Fruit fly (Drosophila melanogaster) whole organism, embryonic: ENCODE data around the gene hop.

Experiments used
- Abd-B ChIP-seq: fragments of 200-800 bp; sonication (Bioruptor generic); optimal IDR thresholded peaks from 2 replicates; lab custom pipeline; 2018; ENCODE audit warnings: missing biosample characterization, mild to moderate bottlenecking, missing genetic modification characterization, moderate library complexity
- Ada2b ChIP-seq: fragments of 200-800 bp; sonication (Bioruptor generic); IDR thresholded peaks from 2 replicates; pipeline ENCODE4 v1.3.6; 2022; ENCODE audit warnings: missing biosample characterization, missing genetic modification characterization
- Asciz ChIP-seq: fragments of 200-800 bp; sonication (Bioruptor generic); optimal IDR thresholded peaks from 2 replicates; lab custom pipeline; 2017; ENCODE audit warnings: missing biosample characterization, mild to moderate bottlenecking, missing genetic modification characterization, missing genetic modification reagents
- BEAF-32 ChIP-seq: fragments of 200-800 bp; sonication (Bioruptor generic); optimal IDR thresholded peaks from 3 replicates; lab custom pipeline; 2017; ENCODE audit warnings: missing biosample characterization, missing genetic modification characterization, mild to moderate bottlenecking, moderate library complexity, missing genetic modification reagents
- BtbVII ChIP-seq: fragments of 200-800 bp; sonication (Bioruptor generic); optimal IDR thresholded peaks from 3 replicates; lab custom pipeline; 2017; ENCODE audit warnings: missing biosample characterization, mild to moderate bottlenecking, missing genetic modification characterization
- Bteb2 ChIP-seq: fragments of 200-800 bp; sonication (Bioruptor generic); optimal IDR thresholded peaks from 2 replicates; lab custom pipeline; 2016; ENCODE audit warnings: missing biosample characterization, missing genetic modification characterization
- CG1024 ChIP-seq: fragments of 200-800 bp; sonication (Bioruptor generic); IDR thresholded peaks from 2 replicates; pipeline ENCODE4 v1.3.6; 2022; ENCODE audit warnings: missing biosample characterization, missing genetic modification characterization
- CG10274 ChIP-seq: fragments of 200-800 bp; sonication (Bioruptor generic); optimal IDR thresholded peaks from 3 replicates; lab custom pipeline; 2017; ENCODE audit warnings: missing biosample characterization, mild to moderate bottlenecking, missing genetic modification characterization
- CG10431 ChIP-seq: fragments of 200-800 bp; sonication (Bioruptor generic); optimal IDR thresholded peaks from 3 replicates; lab custom pipeline; 2018; ENCODE audit warnings: missing biosample characterization, mild to moderate bottlenecking, missing genetic modification characterization
- CG12071 ChIP-seq: fragments of 200-800 bp; sonication (Bioruptor generic); optimal IDR thresholded peaks from 3 replicates; lab custom pipeline; 2018; ENCODE audit warnings: missing biosample characterization, mild to moderate bottlenecking, missing genetic modification characterization
- CG12391 ChIP-seq: fragments of 200-800 bp; sonication (Bioruptor generic); optimal IDR thresholded peaks from 3 replicates; lab custom pipeline; 2018; ENCODE audit warnings: missing biosample characterization, mild to moderate bottlenecking, missing genetic modification characterization, moderate library complexity
- CG14860 ChIP-seq: fragments of 200-800 bp; sonication (Bioruptor generic); IDR thresholded peaks from 3 replicates; pipeline ENCODE4 v1.3.6; 2022; ENCODE audit warnings: missing biosample characterization, missing genetic modification characterization; ENCODE audit not compliant: partially characterized antibody
- CG14965 ChIP-seq: fragments of 200-800 bp; sonication (Bioruptor generic); optimal IDR thresholded peaks from 2 replicates; lab custom pipeline; 2016; ENCODE audit warnings: missing biosample characterization, missing genetic modification characterization, borderline replicate concordance
- CG15011 ChIP-seq: fragments of 200-800 bp; sonication (Bioruptor generic); optimal IDR thresholded peaks from 3 replicates; lab custom pipeline; 2018; ENCODE audit warnings: missing biosample characterization, mild to moderate bottlenecking, missing genetic modification characterization
- CG15073 ChIP-seq: fragments of 200-800 bp; sonication (Bioruptor generic); optimal IDR thresholded peaks from 2 replicates; lab custom pipeline; 2016; ENCODE audit warnings: missing biosample characterization, missing genetic modification characterization
- CG15696 ChIP-seq: fragments of 200-800 bp; sonication (Bioruptor generic); optimal IDR thresholded peaks from 2 replicates; lab custom pipeline; 2019; ENCODE audit warnings: missing biosample characterization, mild to moderate bottlenecking, missing genetic modification characterization, moderate library complexity
- CG18011 ChIP-seq: fragments of 200-800 bp; sonication (Bioruptor generic); optimal IDR thresholded peaks from 2 replicates; lab custom pipeline; 2017; ENCODE audit warnings: missing biosample characterization, missing genetic modification characterization, mild to moderate bottlenecking, moderate library complexity, missing genotype
- CG4328 ChIP-seq: fragments of 200-800 bp; sonication (Bioruptor generic); optimal IDR thresholded peaks from 3 replicates; lab custom pipeline; 2017; ENCODE audit warnings: missing biosample characterization, missing genetic modification reagents, missing genetic modification characterization
- CG4360 ChIP-seq: fragments of 200-800 bp; sonication (Bioruptor generic); IDR thresholded peaks from 2 replicates; pipeline ENCODE4 v1.3.6; 2022; ENCODE audit warnings: missing biosample characterization, missing genetic modification characterization
- CG4617 ChIP-seq: fragments of 200-800 bp; sonication (Bioruptor generic); optimal IDR thresholded peaks from 3 replicates; lab custom pipeline; 2016; ENCODE audit warnings: missing biosample characterization, missing genetic modification characterization, borderline replicate concordance
- CG6175 ChIP-seq: fragments of 200-800 bp; sonication (Bioruptor generic); IDR thresholded peaks from 3 replicates; pipeline ENCODE4 v1.3.6; 2022; ENCODE audit warnings: missing biosample characterization, missing genetic modification characterization
- CG6272 ChIP-seq: fragments of 200-800 bp; sonication (Bioruptor generic); IDR thresholded peaks from 2 replicates; pipeline ENCODE4 v1.3.6; 2022; ENCODE audit warnings: missing biosample characterization, missing genetic modification characterization
- CG6654 ChIP-seq: fragments of 200-800 bp; sonication (Bioruptor generic); optimal IDR thresholded peaks from 2 replicates; lab custom pipeline; 2017; ENCODE audit warnings: missing biosample characterization, mild to moderate bottlenecking, missing genetic modification characterization
- CG7987 ChIP-seq: fragments of 200-800 bp; sonication (Bioruptor generic); optimal IDR thresholded peaks from 2 replicates; lab custom pipeline; 2018; ENCODE audit warnings: missing biosample characterization, mild to moderate bottlenecking, missing genetic modification characterization, moderate library complexity
- CrebB ChIP-seq: fragments of 200-800 bp; sonication (Bioruptor generic); optimal IDR thresholded peaks from 3 replicates; lab custom pipeline; 2018; ENCODE audit warnings: missing biosample characterization, mild to moderate bottlenecking, missing genetic modification characterization
- Doc3 ChIP-seq: fragments of 200-800 bp; sonication (Bioruptor generic); IDR thresholded peaks from 3 replicates; pipeline ENCODE4 v1.3.6; 2022; ENCODE audit warnings: missing biosample characterization, missing genetic modification characterization; ENCODE audit not compliant: partially characterized antibody
- E2f2 ChIP-seq: fragments of 200-800 bp; sonication (Bioruptor generic); IDR thresholded peaks from 2 replicates; pipeline ENCODE4 v1.3.6; 2022; ENCODE audit warnings: missing biosample characterization, missing genetic modification characterization
- HmgD ChIP-seq: fragments of 200-800 bp; sonication (Bioruptor generic); optimal IDR thresholded peaks from 3 replicates; lab custom pipeline; 2016; ENCODE audit warnings: missing biosample characterization, missing genetic modification characterization
- HmgZ ChIP-seq: fragments of 200-800 bp; sonication (Bioruptor generic); optimal IDR thresholded peaks from 2 replicates; lab custom pipeline; 2018; ENCODE audit warnings: missing biosample characterization, mild to moderate bottlenecking, missing genetic modification characterization
- Lim3 ChIP-seq: fragments of 200-800 bp; sonication (Bioruptor generic); IDR thresholded peaks from 2 replicates; pipeline ENCODE4 v1.3.6; 2022; ENCODE audit warnings: missing biosample characterization, missing genetic modification characterization
- Mes4 ChIP-seq: fragments of 200-800 bp; sonication (Bioruptor generic); optimal IDR thresholded peaks from 2 replicates; lab custom pipeline; 2016; ENCODE audit warnings: missing biosample characterization, missing genetic modification characterization
- NC2β ChIP-seq: fragments of 200-800 bp; sonication (Bioruptor generic); optimal IDR thresholded peaks from 2 replicates; lab custom pipeline; 2016; ENCODE audit warnings: missing biosample characterization, missing genetic modification characterization
- NfI ChIP-seq: fragments of 200-800 bp; sonication (Bioruptor generic); optimal IDR thresholded peaks from 3 replicates; lab custom pipeline; 2018; ENCODE audit warnings: missing biosample characterization, mild to moderate bottlenecking, missing genetic modification characterization, moderate library complexity
- Rfx ChIP-seq: fragments of 200-800 bp; sonication (Bioruptor generic); IDR thresholded peaks from 2 replicates; pipeline ENCODE4 v1.3.6; 2022; ENCODE audit warnings: missing biosample characterization, missing genetic modification characterization
- Sox100B ChIP-seq: fragments of 200-800 bp; sonication (Bioruptor generic); optimal IDR thresholded peaks from 3 replicates; lab custom pipeline; 2018; ENCODE audit warnings: missing biosample characterization, mild to moderate bottlenecking, missing genetic modification characterization
- Xrp1 ChIP-seq: fragments of 200-800 bp; sonication (Bioruptor generic); IDR thresholded peaks from 2 replicates; pipeline ENCODE4 v1.3.6; 2022; ENCODE audit warnings: missing biosample characterization, missing genetic modification characterization
- ab ChIP-seq: fragments of 200-800 bp; sonication (Bioruptor generic); optimal IDR thresholded peaks from 2 replicates; lab custom pipeline; 2016; ENCODE audit warnings: missing biosample characterization, missing genetic modification characterization
- btn ChIP-seq: fragments of 200-800 bp; sonication (Bioruptor generic); optimal IDR thresholded peaks from 2 replicates; lab custom pipeline; 2016; ENCODE audit warnings: missing biosample characterization, missing genetic modification characterization
- caup ChIP-seq: fragments of 200-800 bp; sonication (Bioruptor generic); optimal IDR thresholded peaks from 3 replicates; lab custom pipeline; 2017; ENCODE audit warnings: missing biosample characterization, mild to moderate bottlenecking, missing genetic modification characterization, moderate library complexity; ENCODE audit not compliant: severe bottlenecking
- dmrt99B ChIP-seq: fragments of 200-800 bp; sonication (Bioruptor generic); optimal IDR thresholded peaks from 2 replicates; lab custom pipeline; 2018; ENCODE audit warnings: missing biosample characterization, mild to moderate bottlenecking, missing genetic modification characterization, moderate library complexity
- fd64A ChIP-seq: fragments of 200-800 bp; sonication (Bioruptor generic); optimal IDR thresholded peaks from 3 replicates; lab custom pipeline; 2018; ENCODE audit warnings: missing biosample characterization, mild to moderate bottlenecking, missing genetic modification characterization
- gcm2 ChIP-seq: fragments of 200-800 bp; sonication (Bioruptor generic); optimal IDR thresholded peaks from 2 replicates; lab custom pipeline; 2016; ENCODE audit warnings: missing biosample characterization, missing genetic modification characterization
- gsb-n ChIP-seq: fragments of 200-800 bp; sonication (Bioruptor generic); optimal IDR thresholded peaks from 3 replicates; lab custom pipeline; 2018; ENCODE audit warnings: missing biosample characterization, mild to moderate bottlenecking, missing genetic modification characterization
- hkb ChIP-seq, 2 experiments: fragments of 200-800 bp in 1 of 2; fragments of >200 bp in 1 of 2; sonication (Bioruptor generic) in 1 of 2; IDR thresholded peaks in 1 of 2; optimal IDR thresholded peaks in 1 of 2; 2 replicates each; pipeline versions ENCODE4 v1.3.6 to Lab custom; 2017 to 2022; ENCODE audit warnings: missing biosample characterization in 1 of 2, missing genetic modification characterization in 1 of 2
- onecut ChIP-seq: fragments of 200-800 bp; sonication (Bioruptor generic); IDR thresholded peaks from 2 replicates; pipeline ENCODE4 v1.3.6; 2022; ENCODE audit warnings: missing biosample characterization, missing genetic modification characterization
- org-1 ChIP-seq: fragments of 200-800 bp; sonication (Bioruptor generic); optimal IDR thresholded peaks from 2 replicates; lab custom pipeline; 2017; ENCODE audit warnings: missing biosample characterization, missing genetic modification characterization
- otp ChIP-seq: fragments of 200-800 bp; sonication (Bioruptor generic); IDR thresholded peaks from 3 replicates; pipeline ENCODE4, ENCODE4 v1.3.6; 2022; ENCODE audit warnings: missing biosample characterization, missing genetic modification characterization
- pnt ChIP-seq: fragments of 200-800 bp; sonication (Bioruptor generic); optimal IDR thresholded peaks from 3 replicates; lab custom pipeline; 2016; ENCODE audit warnings: missing biosample characterization, missing genetic modification characterization

hop gene

DNA sequence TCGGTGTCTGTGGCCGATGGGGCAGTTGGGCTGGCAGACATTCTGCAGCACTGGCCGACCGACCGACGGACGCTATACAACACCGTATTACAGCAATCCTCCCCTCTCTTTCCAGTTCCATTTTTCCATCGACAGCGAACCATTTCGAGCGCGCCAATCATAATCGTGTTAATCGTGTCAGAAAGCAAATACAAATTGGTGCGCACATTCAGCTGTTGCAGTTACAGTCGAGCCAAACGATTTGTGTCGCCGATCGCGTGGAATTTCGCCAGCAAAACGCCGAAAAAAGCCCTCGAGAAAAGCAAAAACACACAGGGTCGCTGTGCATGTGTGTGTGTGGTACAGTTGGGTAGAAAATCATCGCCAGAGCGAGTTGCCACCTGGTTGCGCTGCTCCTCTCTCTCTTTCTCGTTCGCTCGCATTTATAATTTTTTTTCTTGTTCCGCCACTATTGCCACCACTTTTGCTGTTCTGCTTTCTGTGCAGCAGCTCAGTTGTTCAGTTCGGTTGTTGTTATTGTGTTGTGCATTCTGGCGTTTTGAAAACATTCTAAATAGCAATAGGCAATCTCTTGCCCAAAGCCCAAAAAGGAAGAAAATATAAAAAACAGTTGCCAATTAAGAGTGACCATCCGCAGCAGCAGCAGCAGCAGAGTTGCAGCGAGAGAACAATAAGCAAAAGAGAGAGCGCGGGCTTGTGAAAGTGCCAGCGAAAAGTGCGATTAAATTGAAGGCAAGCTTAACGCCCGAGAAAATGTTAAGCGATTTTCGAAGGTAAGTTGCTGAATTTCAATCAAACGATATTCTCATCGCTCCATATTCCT lies 17.2 kb downstream of the hop start, which contains the start of gene CG1737:
Gene CG1737 (plus strand): TSS at position 104 of the 823 bp plus-strand sequence.
- TF ChIP-seq CG1024 (GFP tag; lab: Robert Waterston, UW), result no peak
- TF ChIP-seq HmgD (GFP tag; lab: Kevin White, UChicago), result no peak
- TF ChIP-seq E2f2 (GFP tag; lab: Robert Waterston, UW), result peak; percentile 37; the same call in 1 of the 2 replicates
- no peak for TF ChIP-seq CG4360 (GFP tag; lab: Robert Waterston, UW)
- no peak for TF ChIP-seq fd64A (GFP tag; lab: Kevin White, UChicago)
- no peak for TF ChIP-seq CG12391 (tag; lab: Kevin White, UChicago)
- no peak for TF ChIP-seq hkb (optimal IDR thresholded peaks at IDR 0.05; lab: Kevin White, UChicago)
- no peak for TF ChIP-seq hkb (GFP tag; IDR thresholded peaks at IDR 0.05; lab: Robert Waterston, UW)
- no peak for TF ChIP-seq BtbVII (GFP tag; lab: Kevin White, UChicago)
- TF ChIP-seq pnt (GFP tag; lab: Kevin White, UChicago), result no peak
- TF ChIP-seq CG12071 (GFP tag; lab: Kevin White, UChicago), result no peak
- no peak for TF ChIP-seq CG15011
- TF ChIP-seq BEAF-32, result peak; percentile 46
- no peak for TF ChIP-seq otp (GFP tag; lab: Robert Waterston, UW)
- no peak for TF ChIP-seq NC2β (GFP tag; lab: Kevin White, UChicago)
- no peak for TF ChIP-seq Doc3 (GFP tag; lab: Robert Waterston, UW)
- TF ChIP-seq CG14965, result no peak
- no peak for TF ChIP-seq CG15073 (GFP tag; lab: Kevin White, UChicago)
- TF ChIP-seq CrebB (tag; lab: Kevin White, UChicago), result peak; percentile 27
- TF ChIP-seq ab, result no peak
- TF ChIP-seq CG18011, result no peak
- TF ChIP-seq Bteb2 (GFP tag; lab: Kevin White, UChicago), result no peak
- TF ChIP-seq btn, result no peak
- no peak for TF ChIP-seq CG6654 (GFP tag; lab: Kevin White, UChicago)
- no peak for TF ChIP-seq Abd-B (GFP tag; lab: Kevin White, UChicago)
- no peak for TF ChIP-seq CG10274 (GFP tag; lab: Kevin White, UChicago)
- TF ChIP-seq gsb-n (tag; lab: Kevin White, UChicago), result no peak
- TF ChIP-seq HmgZ (tag; lab: Kevin White, UChicago), result peak; percentile 11
- 0 out of 2 replicates have a peak, but pooled peaks have one; percentile 16 for TF ChIP-seq Xrp1 (GFP tag; lab: Robert Waterston, UW)
- TF ChIP-seq CG7987 (GFP tag; lab: Kevin White, UChicago), result no peak
- peak; percentile 44 for TF ChIP-seq CG4617
- no peak for TF ChIP-seq org-1
- no peak for TF ChIP-seq onecut (GFP tag; lab: Robert Waterston, UW)
- TF ChIP-seq Sox100B (GFP tag; lab: Kevin White, UChicago), result no peak
- no peak for TF ChIP-seq CG6272
- no peak for TF ChIP-seq Mes4
- TF ChIP-seq Lim3 (GFP tag; lab: Robert Waterston, UW), result no peak
- TF ChIP-seq CG10431 (GFP tag; lab: Kevin White, UChicago), result no peak
- no peak for TF ChIP-seq gcm2 (GFP tag; lab: Kevin White, UChicago)
- TF ChIP-seq NfI (GFP tag; lab: Kevin White, UChicago), result peak; percentile 17
- no peak for TF ChIP-seq caup (GFP tag; lab: Kevin White, UChicago)
- no peak for TF ChIP-seq CG14860 (GFP tag; lab: Robert Waterston, UW)
- TF ChIP-seq dmrt99B, result no peak
- TF ChIP-seq CG6175 (GFP tag; lab: Robert Waterston, UW), result no peak; the same call in 2 of the 3 replicates
- TF ChIP-seq CG15696 (tag; lab: Kevin White, UChicago), result no peak
- peak; percentile 6 for TF ChIP-seq CG4328 (GFP tag; lab: Kevin White, UChicago)
- peak; percentile 38; the same call in 1 of the 2 replicates for TF ChIP-seq Rfx (GFP tag; lab: Robert Waterston, UW)
- no peak for TF ChIP-seq Asciz (GFP tag; lab: Kevin White, UChicago)
- no peak for TF ChIP-seq Ada2b
